Fruit fly (Drosophila melanogaster) whole organism, embryonic: ENCODE results near the gene brat.
A peak's percentile ranks its signal among the peaks of the same experiment; 100 is the strongest.

ENCODE experiments used
- Awh ChIP-seq: fragments of 200-800 bp; sonication (Bioruptor generic); IDR thresholded peaks from 2 replicates; pipeline ENCODE4, ENCODE4 v1.3.6; 2022; ENCODE audit warnings: missing biosample characterization, missing genetic modification characterization
- BtbVII ChIP-seq: fragments of 200-800 bp; sonication (Bioruptor generic); optimal IDR thresholded peaks from 3 replicates; lab custom pipeline; 2017; ENCODE audit warnings: missing biosample characterization, mild to moderate bottlenecking, missing genetic modification characterization
- CG11247 ChIP-seq: fragments of 200-800 bp; sonication (Bioruptor generic); IDR thresholded peaks from 2 replicates; pipeline ENCODE4 v1.3.6; 2022; ENCODE audit warnings: missing biosample characterization, missing genetic modification characterization
- CG11398 ChIP-seq: fragments of 200-800 bp; sonication (Bioruptor generic); optimal IDR thresholded peaks from 2 replicates; lab custom pipeline; 2016; ENCODE audit warnings: missing biosample characterization, missing genetic modification characterization
- CG11696 ChIP-seq: fragments of 200-800 bp; sonication (Bioruptor generic); IDR thresholded peaks from 2 replicates; pipeline ENCODE4 v1.3.6; 2022; ENCODE audit warnings: missing biosample characterization, missing genetic modification characterization
- CG11723 ChIP-seq: fragments of 200-800 bp; sonication (Bioruptor generic); optimal IDR thresholded peaks from 2 replicates; lab custom pipeline; 2017; ENCODE audit warnings: missing biosample characterization, mild to moderate bottlenecking, missing genetic modification characterization
- CG12744 ChIP-seq: fragments of 200-800 bp; sonication (Bioruptor generic); optimal IDR thresholded peaks from 2 replicates; lab custom pipeline; 2016; ENCODE audit warnings: missing biosample characterization, missing genetic modification characterization
- CG13775 ChIP-seq: fragments of 200-800 bp; sonication (Bioruptor generic); optimal IDR thresholded peaks from 3 replicates; lab custom pipeline; 2017; ENCODE audit warnings: missing biosample characterization, mild to moderate bottlenecking, missing genetic modification characterization
- CG14710 ChIP-seq: fragments of 200-800 bp; sonication (Bioruptor generic); optimal IDR thresholded peaks from 3 replicates; lab custom pipeline; 2019; ENCODE audit warnings: missing biosample characterization, mild to moderate bottlenecking, missing genetic modification characterization, moderate library complexity
- CG17912 ChIP-seq: fragments of 200-800 bp; sonication (Bioruptor generic); optimal IDR thresholded peaks from 2 replicates; lab custom pipeline; 2018; ENCODE audit warnings: missing biosample characterization, mild to moderate bottlenecking, missing genetic modification characterization
- CG2199 ChIP-seq: fragments of 200-800 bp; sonication (Bioruptor generic); IDR thresholded peaks from 3 replicates; pipeline ENCODE4 v1.3.6; 2022; ENCODE audit warnings: missing biosample characterization, missing genetic modification characterization
- CG2678 ChIP-seq: fragments of 200-800 bp; sonication (Bioruptor generic); optimal IDR thresholded peaks from 3 replicates; lab custom pipeline; 2019; ENCODE audit warnings: missing biosample characterization, mild to moderate bottlenecking, missing genetic modification characterization, moderate library complexity
- CG2875 ChIP-seq: fragments of 200-800 bp; sonication (Bioruptor generic); optimal IDR thresholded peaks from 2 replicates; lab custom pipeline; 2017; ENCODE audit warnings: missing biosample characterization, mild to moderate bottlenecking, missing genetic modification characterization, missing genetic modification reagents
- CG3163 ChIP-seq: fragments of 200-800 bp; sonication (Bioruptor generic); optimal IDR thresholded peaks from 3 replicates; lab custom pipeline; 2016; ENCODE audit warnings: missing biosample characterization, missing genetic modification characterization
- CG3407 ChIP-seq: fragments of 200-800 bp; sonication (Bioruptor generic); optimal IDR thresholded peaks from 2 replicates; lab custom pipeline; 2018; ENCODE audit warnings: missing biosample characterization, mild to moderate bottlenecking, missing genetic modification characterization
- CG6689 ChIP-seq: fragments of 200-800 bp; sonication (Bioruptor generic); IDR thresholded peaks from 2 replicates; pipeline ENCODE4 v1.3.6; 2022; ENCODE audit warnings: missing biosample characterization, missing genetic modification characterization
- CG6854 ChIP-seq: fragments of 200-800 bp; sonication (Bioruptor generic); optimal IDR thresholded peaks from 3 replicates; lab custom pipeline; 2017; ENCODE audit warnings: missing biosample characterization, mild to moderate bottlenecking, missing genetic modification characterization
- CG8924 ChIP-seq: fragments of 200-800 bp; optimal IDR thresholded peaks from 3 replicates; lab custom pipeline; 2019; ENCODE audit warnings: missing biosample characterization, mild to moderate bottlenecking, missing genetic modification characterization, moderate library complexity
- CG9609 ChIP-seq: fragments of 200-800 bp; sonication (Bioruptor generic); optimal IDR thresholded peaks from 3 replicates; lab custom pipeline; 2016; ENCODE audit warnings: missing biosample characterization, missing genetic modification characterization
- CHES-1-like ChIP-seq: fragments of 200-800 bp; sonication (Bioruptor generic); optimal IDR thresholded peaks from 2 replicates; lab custom pipeline; 2016; ENCODE audit warnings: missing biosample characterization, missing genetic modification characterization
- CTCF ChIP-seq: fragments of 200-800 bp; sonication (Bioruptor generic); optimal IDR thresholded peaks from 2 replicates; lab custom pipeline; 2017; ENCODE audit warnings: missing biosample characterization, mild to moderate bottlenecking, missing genetic modification characterization, moderate library complexity
- Dbx ChIP-seq: fragments of 200-800 bp; sonication (Bioruptor generic); IDR thresholded peaks from 3 replicates; pipeline ENCODE4 v1.3.6; 2022; ENCODE audit warnings: missing biosample characterization, missing genetic modification characterization
- Dfd ChIP-seq, 2 experiments: fragments of >200 bp; optimal IDR thresholded peaks; 2 replicates each; lab custom pipeline; 2017; ENCODE audit warnings: missing biosample characterization in 2 of 2, missing genetic modification characterization in 2 of 2
- Dip3 ChIP-seq: fragments of 200-800 bp; sonication (Bioruptor generic); optimal IDR thresholded peaks from 3 replicates; lab custom pipeline; 2016; ENCODE audit warnings: missing biosample characterization, missing genetic modification characterization
- Hey ChIP-seq: fragments of 200-800 bp; sonication (Bioruptor generic); optimal IDR thresholded peaks from 3 replicates; lab custom pipeline; 2018; ENCODE audit warnings: missing biosample characterization, mild to moderate bottlenecking, missing genetic modification characterization
- Neu2 ChIP-seq: fragments of 200-800 bp; sonication (Bioruptor generic); optimal IDR thresholded peaks from 3 replicates; lab custom pipeline; 2016; ENCODE audit warnings: missing biosample characterization, missing genetic modification characterization, borderline replicate concordance
- Pdp1 ChIP-seq, 2 experiments: fragments of 200-800 bp; sonication (Bioruptor generic); optimal IDR thresholded peaks; 3 replicates each; lab custom pipeline; 2016; ENCODE audit warnings: missing biosample characterization in 2 of 2, missing genetic modification characterization in 2 of 2, mild to moderate bottlenecking in 1 of 2, moderate library complexity in 1 of 2
- Sox102F ChIP-seq: fragments of 200-800 bp; sonication (Bioruptor generic); optimal IDR thresholded peaks from 2 replicates; lab custom pipeline; 2018; ENCODE audit warnings: missing biosample characterization, mild to moderate bottlenecking, missing genetic modification characterization, moderate library complexity
- Spps ChIP-seq: fragments of 200-800 bp; sonication (Bioruptor generic); optimal IDR thresholded peaks from 2 replicates; lab custom pipeline; 2018; ENCODE audit warnings: missing biosample characterization, mild to moderate bottlenecking, missing genetic modification characterization
- Xbp1 ChIP-seq: fragments of 200-800 bp; sonication (Bioruptor generic); optimal IDR thresholded peaks from 3 replicates; lab custom pipeline; 2016; ENCODE audit warnings: missing biosample characterization, mild to moderate bottlenecking, missing genetic modification characterization
- bowl ChIP-seq: fragments of 200-800 bp; sonication (Bioruptor generic); IDR thresholded peaks from 2 replicates; pipeline ENCODE4 v1.3.6; 2022; ENCODE audit warnings: missing biosample characterization, missing genetic modification characterization
- caup ChIP-seq: fragments of 200-800 bp; sonication (Bioruptor generic); optimal IDR thresholded peaks from 3 replicates; lab custom pipeline; 2017; ENCODE audit warnings: missing biosample characterization, mild to moderate bottlenecking, missing genetic modification characterization, moderate library complexity; ENCODE audit not compliant: severe bottlenecking
- cwo ChIP-seq: fragments of 200-800 bp; sonication (Bioruptor generic); optimal IDR thresholded peaks from 3 replicates; lab custom pipeline; 2017; ENCODE audit warnings: missing biosample characterization, missing genetic modification characterization, mild to moderate bottlenecking, moderate library complexity, missing genetic modification reagents
- dm ChIP-seq: fragments of 200-800 bp; sonication (Bioruptor generic); optimal IDR thresholded peaks from 3 replicates; lab custom pipeline; 2016; ENCODE audit warnings: missing biosample characterization, missing genetic modification characterization
- dmrt11E ChIP-seq: fragments of 200-800 bp; sonication (Bioruptor generic); optimal IDR thresholded peaks from 3 replicates; lab custom pipeline; 2018; ENCODE audit warnings: missing biosample characterization, mild to moderate bottlenecking, missing genetic modification characterization, moderate library complexity
- dmrt99B ChIP-seq: fragments of 200-800 bp; sonication (Bioruptor generic); optimal IDR thresholded peaks from 2 replicates; lab custom pipeline; 2018; ENCODE audit warnings: missing biosample characterization, mild to moderate bottlenecking, missing genetic modification characterization, moderate library complexity
- dysf ChIP-seq: fragments of 200-800 bp; sonication (Bioruptor generic); IDR thresholded peaks from 3 replicates; pipeline ENCODE4 v1.3.6; 2022; ENCODE audit warnings: missing biosample characterization, missing genetic modification characterization
- fd3F ChIP-seq: fragments of 200-800 bp; sonication (Bioruptor generic); optimal IDR thresholded peaks from 2 replicates; lab custom pipeline; 2018; ENCODE audit warnings: missing biosample characterization, mild to moderate bottlenecking, missing genetic modification characterization, moderate library complexity
- fd96Cb ChIP-seq: fragments of 200-800 bp; sonication (Bioruptor generic); optimal IDR thresholded peaks from 2 replicates; lab custom pipeline; 2018; ENCODE audit warnings: missing biosample characterization, mild to moderate bottlenecking, missing genetic modification characterization, moderate library complexity
- gt ChIP-seq: fragments of 200-800 bp; sonication (Bioruptor generic); IDR thresholded peaks from 2 replicates; pipeline ENCODE4 v1.3.6; 2022; ENCODE audit warnings: missing biosample characterization, missing genetic modification characterization
- mld ChIP-seq: fragments of 200-800 bp; sonication (Bioruptor generic); IDR thresholded peaks from 3 replicates; pipeline ENCODE4 v1.3.6; 2022; ENCODE audit warnings: missing biosample characterization, missing genetic modification characterization; ENCODE audit not compliant: partially characterized antibody
- nmo ChIP-seq: fragments of 200-800 bp; sonication (Bioruptor generic); optimal IDR thresholded peaks from 2 replicates; lab custom pipeline; 2018; ENCODE audit warnings: missing biosample characterization, mild to moderate bottlenecking, missing genetic modification characterization, moderate library complexity
- org-1 ChIP-seq: fragments of 200-800 bp; sonication (Bioruptor generic); optimal IDR thresholded peaks from 2 replicates; lab custom pipeline; 2017; ENCODE audit warnings: missing biosample characterization, missing genetic modification characterization
- pho ChIP-seq: fragments of 200-800 bp; sonication (Bioruptor generic); optimal IDR thresholded peaks from 2 replicates; lab custom pipeline; 2016; ENCODE audit warnings: missing biosample characterization, missing genetic modification characterization
- pnt ChIP-seq: fragments of 200-800 bp; sonication (Bioruptor generic); optimal IDR thresholded peaks from 3 replicates; lab custom pipeline; 2016; ENCODE audit warnings: missing biosample characterization, missing genetic modification characterization
- pum ChIP-seq: fragments of 200-800 bp; sonication (Bioruptor generic); optimal IDR thresholded peaks from 2 replicates; lab custom pipeline; 2016; ENCODE audit warnings: missing biosample characterization, missing genetic modification characterization
- sisA ChIP-seq: fragments of 200-800 bp; sonication (Bioruptor generic); IDR thresholded peaks from 2 replicates; pipeline ENCODE4 v1.3.6; 2022; ENCODE audit warnings: missing biosample characterization, missing genetic modification characterization
- sna ChIP-seq: fragments of 200-800 bp; sonication (Bioruptor generic); IDR thresholded peaks from 2 replicates; pipeline ENCODE4 v1.3.6; 2022; ENCODE audit warnings: missing biosample characterization, missing genetic modification characterization; ENCODE audit not compliant: partially characterized antibody
- sqz ChIP-seq: fragments of 200-800 bp; sonication (Bioruptor generic); optimal IDR thresholded peaks from 3 replicates; lab custom pipeline; 2018; ENCODE audit warnings: missing biosample characterization, mild to moderate bottlenecking, missing genetic modification characterization
- sr ChIP-seq: fragments of 200-800 bp; sonication (Bioruptor generic); IDR thresholded peaks from 3 replicates; pipeline ENCODE4 v1.3.6; 2022; ENCODE audit warnings: missing biosample characterization, missing genetic modification characterization
- z ChIP-seq: fragments of 200-800 bp; sonication (Bioruptor generic); IDR thresholded peaks from 3 replicates; pipeline ENCODE4 v1.3.6; 2022; ENCODE audit warnings: missing biosample characterization, missing genetic modification characterization

brat gene

DNA sequence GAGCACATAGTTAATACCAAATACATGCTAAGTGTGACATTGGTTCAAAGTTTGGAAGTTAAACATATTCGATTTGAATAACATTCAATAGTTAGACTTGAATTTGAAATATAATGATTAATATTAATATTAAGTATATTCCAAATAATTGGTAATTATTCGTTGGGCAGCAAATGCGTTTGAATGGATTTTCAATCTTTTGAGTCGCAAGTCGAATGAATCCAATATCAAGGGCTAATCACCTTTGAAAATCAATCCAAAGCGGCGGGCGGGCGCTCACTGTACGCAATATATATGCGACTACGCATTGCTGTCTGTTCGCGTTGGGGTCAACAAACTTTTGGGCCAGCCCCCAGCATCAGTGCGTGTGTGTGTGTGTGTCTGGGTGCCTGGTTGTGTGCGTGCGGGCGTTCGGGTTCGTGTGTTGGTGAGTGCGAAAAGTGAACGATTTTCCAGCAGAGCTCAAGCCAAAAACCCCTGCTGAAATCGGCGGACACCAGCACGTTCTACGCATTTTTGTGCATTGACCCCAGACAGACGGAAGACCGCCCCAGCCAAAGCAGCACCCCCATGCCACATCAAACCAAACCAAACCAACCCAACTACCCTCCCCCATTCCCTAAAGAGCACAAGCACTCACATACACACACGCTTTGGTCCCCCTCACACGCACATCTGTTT, 4.9 kb downstream of the brat start (continued):
- TF ChIP-seq CG11723 (GFP tag; lab: Kevin White, UChicago) (no peak), pho (GFP tag; lab: Kevin White, UChicago) (no peak), CG11247 (GFP tag; lab: Robert Waterston, UW) (no peak), z (GFP tag; lab: Robert Waterston, UW) (0 out of 3 replicates have a peak, but pooled peaks have one; percentile 27), sr (GFP tag; lab: Robert Waterston, UW) (no peak), CG13775 (GFP tag; lab: Kevin White, UChicago) (no peak), BtbVII (GFP tag; lab: Kevin White, UChicago) (peak; percentile 17), fd96Cb (peak; percentile 50), CG11398 (no peak), CG12744 (GFP tag; lab: Kevin White, UChicago) (no peak), Spps (tag; lab: Kevin White, UChicago) (no peak), fd3F (no peak), Dfd (GFP tag; optimal IDR thresholded peaks at IDR 0.05; lab: Kevin White, UChicago) (no peak), Dip3 (GFP tag; lab: Kevin White, UChicago) (no peak), dmrt99B (tag; lab: Kevin White, UChicago) (peak; percentile 59), CG14710 (tag; lab: Kevin White, UChicago) (no peak), dm (GFP tag; lab: Kevin White, UChicago) (no peak), CG2678 (tag; lab: Kevin White, UChicago) (peak; percentile 62), CHES-1-like (no peak), CTCF (GFP tag; lab: Kevin White, UChicago) (no peak), Sox102F (GFP tag; lab: Kevin White, UChicago) (peak; percentile 37), CG6854 (no peak), sna (GFP tag; lab: Robert Waterston, UW) (no peak), CG2875 (GFP tag; lab: Kevin White, UChicago) (no peak), CG2199 (GFP tag; lab: Robert Waterston, UW) (no peak), CG3163 (GFP tag; lab: Kevin White, UChicago) (no peak), caup (GFP tag; lab: Kevin White, UChicago) (no peak), Xbp1 (GFP tag; lab: Kevin White, UChicago) (peak; percentile 12), pum (GFP tag; lab: Kevin White, UChicago) (no peak), Neu2 (GFP tag; lab: Kevin White, UChicago) (no peak), nmo (GFP tag; lab: Kevin White, UChicago) (peak; percentile 9), dysf (GFP tag; lab: Robert Waterston, UW) (no peak), CG6689 (no peak), CG9609 (GFP tag; lab: Kevin White, UChicago) (no peak), mld (GFP tag; lab: Robert Waterston, UW) (no peak), sisA (no peak), CG17912 (no peak), dmrt11E (tag; lab: Kevin White, UChicago) (no peak), CG8924 (no peak), sqz (GFP tag; lab: Kevin White, UChicago) (no peak), bowl (no peak), Awh (GFP tag; lab: Robert Waterston, UW) (no peak), org-1 (peak; percentile 21), cwo (GFP tag; lab: Kevin White, UChicago) (no peak), Hey (tag; lab: Kevin White, UChicago) (peak; percentile 64), gt (GFP tag; lab: Robert Waterston, UW) (no peak), Dbx (peak; percentile 60; the same call in 1 of the 3 replicates), pnt (no peak), Pdp1 (GFP tag; optimal IDR thresholded peaks at IDR 0.05; lab: Kevin White, UChicago) (no peak), CG3407 (no peak), CG11696 (no peak)
